Worm (Caenorhabditis elegans) whole organism, L4/young adult: ENCODE measurements around the gene fbxa-31.
"Not testable (repeated sequence)": the region's sequence is repeated elsewhere in the genome, so short reads cannot be mapped to it uniquely, and the experiment has no call there.

ENCODE experiments used
- W03F9.2 ChIP-seq: fragments of 150-350 bp; optimal IDR thresholded peaks from 2 replicates; lab custom pipeline; 2014; ENCODE audit warnings: missing biosample characterization, missing genetic modification characterization
- dao-5 ChIP-seq: sonication (generic microtip); optimal IDR thresholded peaks from 2 replicates; lab custom pipeline; 2016; ENCODE audit warnings: missing genotype, missing genetic modification characterization, moderate library complexity, missing compliant biosample characterization
- him-1 ChIP-seq: sonication (generic microtip); optimal IDR thresholded peaks from 2 replicates; lab custom pipeline; 2016; ENCODE audit warnings: missing genotype, missing genetic modification reagents, missing genetic modification characterization, missing compliant biosample characterization

Gene fbxa-31

ce11 chrIII:1275513-1275912 lies 4.3 kb upstream of the fbxa-31 start, which contains the start of gene fbxa-30:
TSS of gene fbxa-30 (minus strand) at chrIII:1275613.
- TF ChIP-seq W03F9.2 (tag; lab: Kevin White, UChicago): no peak
- no peak for TF ChIP-seq dao-5 (tag; lab: Kevin White, UChicago)

- TF ChIP-seq him-1 (tag; lab: Kevin White, UChicago): no peak
- TF ChIP-seq dao-5 (tag; lab: Kevin White, UChicago): no peak
- no peak for TF ChIP-seq W03F9.2 (tag; lab: Kevin White, UChicago)
Measured at ce11 chrIII:1273655-1274328, 2.6 kb upstream of the fbxa-31 start, which contains the start of gene fbxa-29. TSS of gene fbxa-29 (minus strand) at chrIII:1273705.

- no peak for TF ChIP-seq dao-5 (tag; lab: Kevin White, UChicago)
- TF ChIP-seq W03F9.2 (tag; lab: Kevin White, UChicago): no peak
- TF ChIP-seq him-1 (tag; lab: Kevin White, UChicago): no peak
Measured at ce11 chrIII:1269156-1269555, 2.1 kb downstream of the fbxa-31 start, which contains the start of gene fbxa-32. TSS of gene fbxa-32 (minus strand) at chrIII:1269256.

- not testable (repeated sequence) for TF ChIP-seq him-1, W03F9.2, dao-5 (tag; lab: Kevin White, UChicago)
Measured at ce11 chrIII:1266799-1267198, 4.4 kb downstream of the fbxa-31 start, which contains the start of gene fbxa-151. TSS of gene fbxa-151 (minus strand) at chrIII:1266899.

ce11 chrIII:1263692-1264091 lies 7.5 kb downstream of the fbxa-31 start, which contains the start of gene srz-9:
TSS of gene srz-9 (plus strand) at chrIII:1263992.
- TF ChIP-seq him-1, W03F9.2, dao-5 (tag; lab: Kevin White, UChicago): not testable (repeated sequence)

- not testable (repeated sequence) for TF ChIP-seq W03F9.2, dao-5, him-1 (tag; lab: Kevin White, UChicago)
Measured at ce11 chrIII:1258358-1258757, 12.9 kb downstream of the fbxa-31 start, which contains the start of gene fbxa-78. TSS of gene fbxa-78 (minus strand) at chrIII:1258458.

ce11 chrIII:1256519-1256918 lies 14.7 kb downstream of the fbxa-31 start, which contains the start of gene fbxa-208:
TSS of gene fbxa-208 (plus strand) at chrIII:1256819.
- TF ChIP-seq dao-5, W03F9.2, him-1 (tag; lab: Kevin White, UChicago): not testable (repeated sequence)

- TF ChIP-seq him-1 (tag; lab: Kevin White, UChicago): no peak
- TF ChIP-seq dao-5 (tag; lab: Kevin White, UChicago): no peak
- TF ChIP-seq W03F9.2 (tag; lab: Kevin White, UChicago): no peak
Measured at ce11 chrIII:1249111-1249583, 22.1 kb downstream of the fbxa-31 start, which contains the start of the genes fbxa-76 and fbxa-77. TSS of gene fbxa-76 (minus strand) at chrIII:1249161. TSS of gene fbxa-77 (plus strand) at chrIII:1249475.

ce11 chrIII:1248335-1248734 lies 22.9 kb downstream of the fbxa-31 start:
- no peak for TF ChIP-seq W03F9.2 (tag; lab: Kevin White, UChicago)
- no peak for TF ChIP-seq him-1 (tag; lab: Kevin White, UChicago)
- TF ChIP-seq dao-5 (tag; lab: Kevin White, UChicago): no peak

- TF ChIP-seq dao-5 (tag; lab: Kevin White, UChicago): no peak
- no peak for TF ChIP-seq him-1 (tag; lab: Kevin White, UChicago)
- no peak for TF ChIP-seq W03F9.2 (tag; lab: Kevin White, UChicago)
Measured at ce11 chrIII:1243199-1243598, 28.0 kb downstream of the fbxa-31 start, which contains the start of gene fbxa-63. TSS of gene fbxa-63 (plus strand) at chrIII:1243508.

- TF ChIP-seq him-1 (tag; lab: Kevin White, UChicago) (no peak), W03F9.2 (tag; lab: Kevin White, UChicago) (no peak), dao-5 (tag; lab: Kevin White, UChicago) (no peak)
Measured at ce11 chrIII:1238704-1239103, 32.5 kb downstream of the fbxa-31 start, which contains the start of gene fbxa-61. TSS of gene fbxa-61 (plus strand) at chrIII:1239048.

- TF ChIP-seq dao-5 (tag; lab: Kevin White, UChicago) (no peak), W03F9.2 (tag; lab: Kevin White, UChicago) (no peak), him-1 (tag; lab: Kevin White, UChicago) (no peak)
Measured at ce11 chrIII:1231186-1231585, 40.0 kb downstream of the fbxa-31 start.

- TF ChIP-seq him-1 (tag; lab: Kevin White, UChicago) (no peak), W03F9.2 (tag; lab: Kevin White, UChicago) (no peak), dao-5 (tag; lab: Kevin White, UChicago) (no peak)
Measured at ce11 chrIII:1230672-1231071, 40.6 kb downstream of the fbxa-31 start.
